Fruit fly (Drosophila melanogaster) whole organism, pupa: Measurements from ENCODE around the gene Taf10.

Experiments
- CG13204 ChIP-seq: fragments of 200-800 bp; sonication (Bioruptor generic); optimal IDR thresholded peaks from 2 replicates; lab custom pipeline; 2018; ENCODE audit warnings: missing biosample characterization, mild to moderate bottlenecking, missing genetic modification characterization, moderate library complexity
- CG15710 ChIP-seq: fragments of 200-800 bp; sonication (Bioruptor generic); optimal IDR thresholded peaks from 2 replicates; lab custom pipeline; 2018; ENCODE audit warnings: missing biosample characterization, mild to moderate bottlenecking, missing genetic modification characterization, moderate library complexity
- CG17806 ChIP-seq: fragments of 200-800 bp; sonication (Bioruptor generic); optimal IDR thresholded peaks from 2 replicates; lab custom pipeline; 2018; ENCODE audit warnings: missing biosample characterization, mild to moderate bottlenecking, missing genetic modification characterization, moderate library complexity
- CG32121 ChIP-seq: fragments of 200-800 bp; sonication (Bioruptor generic); IDR thresholded peaks from 2 replicates; pipeline ENCODE4 v1.3.6; 2022; ENCODE audit warnings: missing biosample characterization, missing genetic modification characterization
- D1 ChIP-seq: fragments of 200-800 bp; sonication (Bioruptor generic); optimal IDR thresholded peaks from 2 replicates; lab custom pipeline; 2018; ENCODE audit warnings: missing biosample characterization, mild to moderate bottlenecking, missing genetic modification characterization, moderate library complexity

dm6 chr2L:2737561-2737960 is 30.1 kb upstream of the Taf10 start:
- TF ChIP-seq CG32121 (GFP tag; lab: Robert Waterston, UW): no peak
- no peak for TF ChIP-seq D1 (tag; lab: Kevin White, UChicago)
- no peak for TF ChIP-seq CG17806 (tag; lab: Kevin White, UChicago)
- no peak for TF ChIP-seq CG15710 (tag; lab: Kevin White, UChicago)
- TF ChIP-seq CG13204 (GFP tag; lab: Kevin White, UChicago): no peak
